Fruit fly (Drosophila melanogaster): ENCODE data around the gene CG4849.
A peak's percentile ranks its signal among the peaks of the same experiment; 100 is the strongest.

CG4849 gene

dm6 chr3R:27948421-27948906 lies 14.8 kb upstream of the CG4849 start, which contains the start of gene Gp93 (continued):
- TF ChIP-seq Nf-YC (tag; optimal IDR thresholded peaks at IDR 0.05) (no peak), Mad (GFP tag; optimal IDR thresholded peaks at IDR 0.05) (no peak), pzg (GFP tag; optimal IDR thresholded peaks at IDR 0.05) (peak; percentile 48), CG32532 (GFP tag; IDR thresholded peaks at IDR 0.05) (peak; percentile 80), sc (optimal IDR thresholded peaks at IDR 0.05) (no peak), sc (GFP tag; optimal IDR thresholded peaks at IDR 0.05) (no peak), jumu (GFP tag; optimal IDR thresholded peaks at IDR 0.05) (no peak), Hand (GFP tag; optimal IDR thresholded peaks at IDR 0.05) (peak; percentile 19), Optix (GFP tag; IDR thresholded peaks at IDR 0.05) (peak; percentile 51; the same call in 1 of the 3 replicates), B-H1 (GFP tag; IDR thresholded peaks at IDR 0.05) (peak; percentile 49), odd (GFP tag; optimal IDR thresholded peaks at IDR 0.05) (no peak), CG4282 (GFP tag; optimal IDR thresholded peaks at IDR 0.05) (no peak), grau (tag; optimal IDR thresholded peaks at IDR 0.05) (peak; percentile 68), fru (optimal IDR thresholded peaks at IDR 0.05) (no peak), Six4 (GFP tag; optimal IDR thresholded peaks at IDR 0.05) (peak; percentile 51), tin (GFP tag; optimal IDR thresholded peaks at IDR 0.05) (peak; percentile 31)

- no peak for TF ChIP-seq CG7372 (GFP tag; IDR thresholded peaks at IDR 0.05)
- no peak for TF ChIP-seq peb (GFP tag; IDR thresholded peaks at IDR 0.05)
- no peak for TF ChIP-seq Lhr (GFP tag; optimal IDR thresholded peaks at IDR 0.05)
- peak; percentile 63 for TF ChIP-seq phol (tag; optimal IDR thresholded peaks at IDR 0.05)
- no peak for TF ChIP-seq CG8478 (optimal IDR thresholded peaks at IDR 0.05)
- TF ChIP-seq CG12155 (GFP tag; optimal IDR thresholded peaks at IDR 0.05) = no peak
- TF ChIP-seq gce (GFP tag; IDR thresholded peaks at IDR 0.05) = no peak
- no peak for TF ChIP-seq CG4854 (GFP tag; optimal IDR thresholded peaks at IDR 0.05)
- TF ChIP-seq CG5180 (GFP tag; optimal IDR thresholded peaks at IDR 0.05) = no peak
- no peak for TF ChIP-seq sens-2 (GFP tag; IDR thresholded peaks at IDR 0.05)
- TF ChIP-seq CG42726 (GFP tag; IDR thresholded peaks at IDR 0.05; ENCODE audit: partially characterized antibody) = no peak
- TF ChIP-seq Dbx (GFP tag; IDR thresholded peaks at IDR 0.05) = no peak
- no peak for TF ChIP-seq sqz (GFP tag; optimal IDR thresholded peaks at IDR 0.05)
- no peak for TF ChIP-seq CG18262 (tag; optimal IDR thresholded peaks at IDR 0.05)
- peak; percentile 96 for TF ChIP-seq Dp (GFP tag; optimal IDR thresholded peaks at IDR 0.05)
- no peak for TF ChIP-seq CG34376 (GFP tag; optimal IDR thresholded peaks at IDR 0.05)
- no peak for TF ChIP-seq GATAe (GFP tag; conservative IDR thresholded peaks at IDR 0.05)
- no peak for TF ChIP-seq CrebB (tag; optimal IDR thresholded peaks at IDR 0.05)
- TF ChIP-seq ham (GFP tag; IDR thresholded peaks at IDR 0.05) = no peak
- no peak for TF ChIP-seq CG11247 (GFP tag; IDR thresholded peaks at IDR 0.05)
- TF ChIP-seq dm (GFP tag; optimal IDR thresholded peaks at IDR 0.05) = no peak
- no peak for TF ChIP-seq Atf-2 (GFP tag; optimal IDR thresholded peaks at IDR 0.05)
- no peak for TF ChIP-seq Meics (GFP tag; optimal IDR thresholded peaks at IDR 0.05)
- no peak for TF ChIP-seq Camta (GFP tag; optimal IDR thresholded peaks at IDR 0.05)
- TF ChIP-seq CG6254 (GFP tag; optimal IDR thresholded peaks at IDR 0.05) = no peak
- peak; percentile 56 for TF ChIP-seq CG3847 (GFP tag; IDR thresholded peaks at IDR 0.05)
- no peak for TF ChIP-seq CG11093 (GFP tag; IDR thresholded peaks at IDR 0.05)
- TF ChIP-seq Vsx1 (GFP tag; optimal IDR thresholded peaks at IDR 0.05) = no peak
- TF ChIP-seq BtbVII (GFP tag; optimal IDR thresholded peaks at IDR 0.05) = no peak
- TF ChIP-seq vnd (GFP tag; IDR thresholded peaks at IDR 0.05; ENCODE audit: partially characterized antibody) = peak; percentile 36; the same call in 1 of the 3 replicates
- TF ChIP-seq CG18599 (GFP tag; optimal IDR thresholded peaks at IDR 0.05) = no peak
- no peak for TF ChIP-seq klu (GFP tag; IDR thresholded peaks at IDR 0.05)
- TF ChIP-seq tx (GFP tag; optimal IDR thresholded peaks at IDR 0.05) = no peak
- TF ChIP-seq CG9609 (GFP tag; optimal IDR thresholded peaks at IDR 0.05) = no peak
- no peak for TF ChIP-seq CG10462 (GFP tag; optimal IDR thresholded peaks at IDR 0.05)
- TF ChIP-seq Doc3 (GFP tag; IDR thresholded peaks at IDR 0.05; ENCODE audit: partially characterized antibody) = 0 out of 3 replicates have a peak, but pooled peaks have one; percentile 42
Measured at dm6 chr3R:27953890-27954289, 9.3 kb upstream of the CG4849 start, which contains the start of gene CG4951. Gene CG4951, minus strand, starts transcription at chr3R:27954112.
